Fruit fly (Drosophila melanogaster) whole organism, embryonic: ENCODE results near the gene RpL28.
A peak's percentile ranks its signal among the peaks of the same experiment; 100 is the strongest.

ENCODE experiments used
- Antp ChIP-seq: fragments of 200-800 bp; sonication (Bioruptor generic); optimal IDR thresholded peaks from 3 replicates; lab custom pipeline; 2016; ENCODE audit warnings: missing biosample characterization, missing genetic modification characterization
- Atf3 ChIP-seq: fragments of 200-800 bp; sonication (Bioruptor generic); optimal IDR thresholded peaks from 3 replicates; lab custom pipeline; 2016; ENCODE audit warnings: missing biosample characterization, missing genetic modification characterization
- CG11723 ChIP-seq: fragments of 200-800 bp; sonication (Bioruptor generic); optimal IDR thresholded peaks from 2 replicates; lab custom pipeline; 2017; ENCODE audit warnings: missing biosample characterization, mild to moderate bottlenecking, missing genetic modification characterization
- CG12659 ChIP-seq: fragments of 200-800 bp; sonication (Bioruptor generic); optimal IDR thresholded peaks from 3 replicates; lab custom pipeline; 2017; ENCODE audit warnings: mild to moderate bottlenecking, missing biosample characterization, missing genetic modification reagents, missing genetic modification characterization
- CG13287 ChIP-seq: fragments of 200-800 bp; sonication (Bioruptor generic); IDR thresholded peaks from 2 replicates; pipeline ENCODE4 v1.3.6; 2022; ENCODE audit warnings: missing biosample characterization, missing genetic modification characterization; ENCODE audit not compliant: partially characterized antibody
- CG13894 ChIP-seq: fragments of 200-800 bp; sonication (Bioruptor generic); optimal IDR thresholded peaks from 3 replicates; lab custom pipeline; 2018; ENCODE audit warnings: missing biosample characterization, mild to moderate bottlenecking, missing genetic modification characterization, moderate library complexity
- CG15601 ChIP-seq: fragments of 200-800 bp; sonication (Bioruptor generic); optimal IDR thresholded peaks from 3 replicates; lab custom pipeline; 2019; ENCODE audit warnings: missing biosample characterization, mild to moderate bottlenecking, missing genetic modification characterization, moderate library complexity
- CG15696 ChIP-seq: fragments of 200-800 bp; sonication (Bioruptor generic); optimal IDR thresholded peaks from 2 replicates; lab custom pipeline; 2019; ENCODE audit warnings: missing biosample characterization, mild to moderate bottlenecking, missing genetic modification characterization, moderate library complexity
- CG1647 ChIP-seq: fragments of 200-800 bp; sonication (Bioruptor generic); optimal IDR thresholded peaks from 3 replicates; lab custom pipeline; 2016; ENCODE audit warnings: missing biosample characterization, missing genetic modification characterization
- CG16813 ChIP-seq: fragments of 200-800 bp; sonication (Bioruptor generic); IDR thresholded peaks from 3 replicates; pipeline ENCODE4 v1.3.6; 2022; ENCODE audit warnings: missing biosample characterization, missing genetic modification characterization; ENCODE audit not compliant: partially characterized antibody
- CG16815 ChIP-seq: fragments of 200-800 bp; sonication (Bioruptor generic); optimal IDR thresholded peaks from 3 replicates; lab custom pipeline; 2017; ENCODE audit warnings: missing biosample characterization, mild to moderate bottlenecking, missing genetic modification characterization
- CG17568 ChIP-seq: fragments of 200-800 bp; sonication (Bioruptor generic); optimal IDR thresholded peaks from 2 replicates; lab custom pipeline; 2018; ENCODE audit warnings: missing biosample characterization, mild to moderate bottlenecking, missing genetic modification characterization, moderate library complexity
- CG2129 ChIP-seq: fragments of 200-800 bp; sonication (Bioruptor generic); IDR thresholded peaks from 2 replicates; pipeline ENCODE4 v1.3.6; 2022; ENCODE audit warnings: missing biosample characterization, missing genetic modification characterization; ENCODE audit not compliant: partially characterized antibody
- CG2678 ChIP-seq: fragments of 200-800 bp; sonication (Bioruptor generic); optimal IDR thresholded peaks from 3 replicates; lab custom pipeline; 2019; ENCODE audit warnings: missing biosample characterization, mild to moderate bottlenecking, missing genetic modification characterization, moderate library complexity
- CG2875 ChIP-seq: fragments of 200-800 bp; sonication (Bioruptor generic); optimal IDR thresholded peaks from 2 replicates; lab custom pipeline; 2017; ENCODE audit warnings: missing biosample characterization, mild to moderate bottlenecking, missing genetic modification characterization, missing genetic modification reagents
- CG31224 ChIP-seq: fragments of 200-800 bp; sonication (Bioruptor generic); IDR thresholded peaks from 2 replicates; pipeline ENCODE4 v1.3.6; 2022; ENCODE audit warnings: missing biosample characterization, missing genetic modification characterization
- CG32532 ChIP-seq: fragments of 200-800 bp; sonication (Bioruptor generic); IDR thresholded peaks from 2 replicates; pipeline ENCODE4 v1.3.6; 2022; ENCODE audit warnings: missing biosample characterization, missing genetic modification characterization
- CG32772 ChIP-seq: fragments of 200-800 bp; sonication (Bioruptor generic); IDR thresholded peaks from 2 replicates; pipeline ENCODE4 v1.3.6; 2022; ENCODE audit warnings: missing biosample characterization, missing genetic modification characterization
- CG3407 ChIP-seq: fragments of 200-800 bp; sonication (Bioruptor generic); optimal IDR thresholded peaks from 2 replicates; lab custom pipeline; 2018; ENCODE audit warnings: missing biosample characterization, mild to moderate bottlenecking, missing genetic modification characterization
- CG4424 ChIP-seq: fragments of 200-800 bp; sonication (Bioruptor generic); optimal IDR thresholded peaks from 3 replicates; lab custom pipeline; 2016; ENCODE audit warnings: missing biosample characterization, missing genetic modification characterization
- CG4730 ChIP-seq: fragments of 200-800 bp; sonication (Bioruptor generic); IDR thresholded peaks from 2 replicates; pipeline ENCODE4 v1.3.6; 2022; ENCODE audit warnings: missing biosample characterization, missing genetic modification characterization
- CG5180 ChIP-seq: fragments of 200-800 bp; sonication (Bioruptor generic); optimal IDR thresholded peaks from 3 replicates; lab custom pipeline; 2017; ENCODE audit warnings: missing biosample characterization, missing genetic modification characterization, mild to moderate bottlenecking, moderate library complexity, missing genetic modification reagents
- CG7372 ChIP-seq: fragments of 200-800 bp; sonication (Bioruptor generic); IDR thresholded peaks from 2 replicates; pipeline ENCODE4 v1.3.6; 2022; ENCODE audit warnings: missing biosample characterization, missing genetic modification characterization
- CG9932 ChIP-seq: fragments of 200-800 bp; sonication (Bioruptor generic); IDR thresholded peaks from 2 replicates; pipeline ENCODE4 v1.3.6; 2022; ENCODE audit warnings: missing biosample characterization, missing genetic modification characterization
- Fer2 ChIP-seq: fragments of 200-800 bp; sonication (Bioruptor generic); optimal IDR thresholded peaks from 2 replicates; lab custom pipeline; 2018; ENCODE audit warnings: missing biosample characterization, mild to moderate bottlenecking, missing genetic modification characterization, moderate library complexity
- Gug ChIP-seq: fragments of 200-800 bp; sonication (Bioruptor generic); IDR thresholded peaks from 4 replicates; pipeline ENCODE4 v1.3.6; 2022; ENCODE audit warnings: missing biosample characterization, missing genetic modification characterization
- H2.0 ChIP-seq: fragments of 200-800 bp; sonication (Bioruptor generic); IDR thresholded peaks from 2 replicates; pipeline ENCODE4 v1.3.6; 2022; ENCODE audit warnings: missing biosample characterization, missing genetic modification characterization
- HLH54F ChIP-seq: fragments of 200-800 bp; sonication (Bioruptor generic); optimal IDR thresholded peaks from 3 replicates; lab custom pipeline; 2016; ENCODE audit warnings: missing biosample characterization, missing genetic modification characterization
- NfI ChIP-seq: fragments of 200-800 bp; sonication (Bioruptor generic); optimal IDR thresholded peaks from 3 replicates; lab custom pipeline; 2018; ENCODE audit warnings: missing biosample characterization, mild to moderate bottlenecking, missing genetic modification characterization, moderate library complexity
- YL-1 ChIP-seq: fragments of 200-800 bp; sonication (Bioruptor generic); optimal IDR thresholded peaks from 3 replicates; lab custom pipeline; 2017; ENCODE audit warnings: missing biosample characterization, mild to moderate bottlenecking, missing genetic modification characterization
- ab ChIP-seq: fragments of 200-800 bp; sonication (Bioruptor generic); optimal IDR thresholded peaks from 2 replicates; lab custom pipeline; 2016; ENCODE audit warnings: missing biosample characterization, missing genetic modification characterization
- bigmax ChIP-seq: fragments of 200-800 bp; sonication (Bioruptor generic); optimal IDR thresholded peaks from 2 replicates; lab custom pipeline; 2018; ENCODE audit warnings: missing biosample characterization, mild to moderate bottlenecking, missing genetic modification characterization
- croc ChIP-seq: fragments of 200-800 bp; sonication (Bioruptor generic); conservative IDR thresholded peaks from 3 replicates; pipeline ENCODE4 v1.3.6; 2022; ENCODE audit warnings: missing biosample characterization, missing genetic modification characterization
- danr ChIP-seq: fragments of 200-800 bp; sonication (Bioruptor generic); IDR thresholded peaks from 2 replicates; pipeline ENCODE4 v1.3.6; 2022; ENCODE audit warnings: missing biosample characterization, missing genetic modification characterization
- dm ChIP-seq: fragments of 200-800 bp; sonication (Bioruptor generic); optimal IDR thresholded peaks from 3 replicates; lab custom pipeline; 2016; ENCODE audit warnings: missing biosample characterization, missing genetic modification characterization
- fd64A ChIP-seq: fragments of 200-800 bp; sonication (Bioruptor generic); optimal IDR thresholded peaks from 3 replicates; lab custom pipeline; 2018; ENCODE audit warnings: missing biosample characterization, mild to moderate bottlenecking, missing genetic modification characterization
- fru ChIP-seq: fragments of >200 bp; optimal IDR thresholded peaks from 2 replicates; lab custom pipeline; 2017
- gem ChIP-seq: fragments of 200-800 bp; sonication (Bioruptor generic); optimal IDR thresholded peaks from 2 replicates; lab custom pipeline; 2019; ENCODE audit warnings: missing biosample characterization, mild to moderate bottlenecking, missing genetic modification characterization, moderate library complexity
- gsb-n ChIP-seq: fragments of 200-800 bp; sonication (Bioruptor generic); optimal IDR thresholded peaks from 3 replicates; lab custom pipeline; 2018; ENCODE audit warnings: missing biosample characterization, mild to moderate bottlenecking, missing genetic modification characterization
- ind ChIP-seq: fragments of 200-800 bp; sonication (Bioruptor generic); optimal IDR thresholded peaks from 3 replicates; lab custom pipeline; 2016; ENCODE audit warnings: missing biosample characterization, missing genetic modification characterization
- jumu ChIP-seq: fragments of 200-800 bp; sonication (Bioruptor generic); optimal IDR thresholded peaks from 3 replicates; lab custom pipeline; 2016; ENCODE audit warnings: missing biosample characterization, missing genetic modification characterization
- kah ChIP-seq: fragments of 200-800 bp; sonication (Bioruptor generic); optimal IDR thresholded peaks from 2 replicates; lab custom pipeline; 2018; ENCODE audit warnings: missing biosample characterization, mild to moderate bottlenecking, missing genetic modification characterization
- lov ChIP-seq, 2 experiments: fragments of 200-800 bp in 1 of 2; fragments of >200 bp in 1 of 2; sonication (Bioruptor generic) in 1 of 2; IDR thresholded peaks in 1 of 2; optimal IDR thresholded peaks in 1 of 2; 2 replicates in 1 of 2; 3 replicates in 1 of 2; pipeline versions ENCODE4 v1.3.6 to Lab custom; 2017 to 2022; ENCODE audit warnings: missing biosample characterization in 1 of 2, missing genetic modification characterization in 1 of 2
- nom ChIP-seq: fragments of 200-800 bp; sonication (Bioruptor generic); optimal IDR thresholded peaks from 2 replicates; lab custom pipeline; 2017; ENCODE audit warnings: missing biosample characterization, missing genetic modification characterization, mild to moderate bottlenecking, moderate library complexity, missing genetic modification reagents
- prd ChIP-seq, 3 experiments: fragments of >200 bp in 2 of 3; fragments of 200-800 bp in 1 of 3; sonication (Bioruptor generic) in 1 of 3; optimal IDR thresholded peaks in 2 of 3; IDR thresholded peaks in 1 of 3; 2 replicates in 2 of 3; 3 replicates in 1 of 3; pipeline versions ENCODE4 v1.3.6 to Lab custom; 2017 to 2022; ENCODE audit warnings: missing biosample characterization in 1 of 3, missing genetic modification characterization in 1 of 3
- rib ChIP-seq: fragments of 200-800 bp; sonication (Bioruptor generic); IDR thresholded peaks from 2 replicates; pipeline ENCODE4 v1.3.6; 2022; ENCODE audit warnings: missing biosample characterization, missing genetic modification characterization
- sens-2 ChIP-seq: fragments of 200-800 bp; sonication (Bioruptor generic); IDR thresholded peaks from 2 replicates; pipeline ENCODE4 v1.3.6; 2022; ENCODE audit warnings: missing biosample characterization, missing genetic modification characterization
- sob ChIP-seq: fragments of 200-800 bp; sonication (Bioruptor generic); IDR thresholded peaks from 2 replicates; pipeline ENCODE4 v1.3.6; 2022; ENCODE audit warnings: missing biosample characterization, missing genetic modification characterization
- sr ChIP-seq: fragments of 200-800 bp; sonication (Bioruptor generic); IDR thresholded peaks from 3 replicates; pipeline ENCODE4 v1.3.6; 2022; ENCODE audit warnings: missing biosample characterization, missing genetic modification characterization
- sug ChIP-seq: fragments of 200-800 bp; optimal IDR thresholded peaks from 2 replicates; lab custom pipeline; 2019; ENCODE audit warnings: missing biosample characterization, mild to moderate bottlenecking, missing genetic modification characterization, moderate library complexity

RpL28 gene

dm6 chr3L:3192912-3193311 is 29.8 kb downstream of the RpL28 start, which contains the start of gene Hsp83 (continued):
- TF ChIP-seq dm (GFP tag; lab: Kevin White, UChicago) (peak; percentile 94), CG15601 (tag; lab: Kevin White, UChicago) (peak; percentile 93), CG31224 (GFP tag; lab: Robert Waterston, UW) (peak; percentile 74), bigmax (GFP tag; lab: Kevin White, UChicago) (peak; percentile 91), CG12659 (GFP tag; lab: Kevin White, UChicago) (peak; percentile 98), danr (peak; percentile 63), CG13287 (GFP tag; lab: Robert Waterston, UW) (no peak), HLH54F (GFP tag; lab: Kevin White, UChicago) (peak; percentile 88), CG4424 (peak; percentile 91), jumu (peak; percentile 88), nom (peak; percentile 99), gem (peak; percentile 77), rib (peak; percentile 83), CG32772 (GFP tag; lab: Robert Waterston, UW) (peak; percentile 84), prd (optimal IDR thresholded peaks at IDR 0.05; lab: Kevin White, UChicago) (no peak), prd (GFP tag; IDR thresholded peaks at IDR 0.05; lab: Robert Waterston, UW) (peak; percentile 71), CG9932 (GFP tag; lab: Robert Waterston, UW) (peak; percentile 84), CG16815 (peak; percentile 79), CG16813 (GFP tag; lab: Robert Waterston, UW) (no peak), kah (GFP tag; lab: Kevin White, UChicago) (peak; percentile 97), CG3407 (GFP tag; lab: Kevin White, UChicago) (peak; percentile 94), Antp (GFP tag; lab: Kevin White, UChicago) (peak; percentile 90), sug (tag; lab: Kevin White, UChicago) (peak; percentile 92), gsb-n (tag; lab: Kevin White, UChicago) (peak; percentile 85), NfI (GFP tag; lab: Kevin White, UChicago) (peak; percentile 98), CG11723 (GFP tag; lab: Kevin White, UChicago) (peak; percentile 98), CG17568 (GFP tag; lab: Kevin White, UChicago) (peak; percentile 99), Atf3 (peak; percentile 91), CG2129 (GFP tag; lab: Robert Waterston, UW) (no peak), CG2875 (peak; percentile 97), fd64A (peak; percentile 99), CG15696 (tag; lab: Kevin White, UChicago) (peak; percentile 36), CG5180 (peak; percentile 92), fru (lab: Kevin White, UChicago) (no peak), ind (GFP tag; lab: Kevin White, UChicago) (peak; percentile 84), sens-2 (GFP tag; lab: Robert Waterston, UW) (peak; percentile 97), CG7372 (GFP tag; lab: Robert Waterston, UW) (peak; percentile 85), CG32532 (GFP tag; lab: Robert Waterston, UW) (peak; percentile 95), Fer2 (tag; lab: Kevin White, UChicago) (peak; percentile 91), ab (GFP tag; lab: Kevin White, UChicago) (peak; percentile 3), lov (optimal IDR thresholded peaks at IDR 0.05; lab: Kevin White, UChicago) (no peak), lov (GFP tag; IDR thresholded peaks at IDR 0.05; lab: Robert Waterston, UW) (peak; percentile 98), H2.0 (GFP tag; lab: Robert Waterston, UW) (peak; percentile 87), YL-1 (GFP tag; lab: Kevin White, UChicago) (peak; percentile 100), sr (GFP tag; lab: Robert Waterston, UW) (peak; percentile 96), croc (peak; percentile 46), CG2678 (tag; lab: Kevin White, UChicago) (peak; percentile 91), sob (GFP tag; lab: Robert Waterston, UW) (peak; percentile 97), CG13894 (tag; lab: Kevin White, UChicago) (peak; percentile 97), Gug (GFP tag; lab: Robert Waterston, UW) (peak; percentile 55; the same call in 2 of the 4 replicates), CG4730 (peak; percentile 77; the same call in 1 of the 2 replicates), CG1647 (GFP tag; lab: Kevin White, UChicago) (peak; percentile 93)
